Fruit fly (Drosophila melanogaster): ENCODE measurements around the gene CG10681.

CG10681 gene

DNA sequence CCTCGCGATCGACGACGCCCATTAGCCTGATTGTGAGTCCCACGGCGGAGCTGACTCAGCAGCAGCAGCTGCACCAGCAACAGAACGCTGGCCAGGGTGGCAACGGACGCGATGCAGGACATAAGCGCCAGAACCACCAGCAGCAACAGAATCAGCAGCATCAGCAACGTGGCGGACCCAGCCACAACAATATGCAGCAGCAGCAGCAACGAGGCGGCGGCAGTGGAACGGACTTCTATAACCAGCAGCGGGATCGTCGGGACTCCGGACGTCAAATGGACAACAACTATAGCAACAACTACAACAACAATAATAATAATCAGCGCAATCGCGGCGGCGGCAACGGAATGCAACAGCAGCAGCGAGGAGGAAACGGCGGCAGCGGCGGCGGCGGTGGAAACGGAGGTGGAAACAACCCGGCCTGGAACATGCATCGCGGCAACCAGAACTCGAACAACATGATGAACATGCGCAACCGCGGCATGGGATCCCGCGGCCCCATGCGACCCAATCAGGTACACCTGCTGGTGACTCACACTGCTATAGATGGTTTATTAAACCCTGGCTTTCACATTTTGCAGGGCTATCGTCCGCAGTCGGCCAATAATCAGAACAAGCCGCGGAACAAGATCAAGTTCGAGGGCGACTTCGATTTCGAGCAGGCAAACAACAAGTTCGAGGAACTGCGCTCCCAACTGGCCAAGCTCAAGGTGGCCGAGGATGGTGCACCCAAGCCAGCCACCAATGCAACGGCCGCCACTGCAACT, 16.3 kb downstream of the CG10681 start:
- TF ChIP-seq CG8944 (GFP tag; optimal IDR thresholded peaks at IDR 0.05): peak; percentile 16
- TF ChIP-seq H2.0 (GFP tag; IDR thresholded peaks at IDR 0.05): 0 out of 2 replicates have a peak, but pooled peaks have one; percentile 11
- TF ChIP-seq al (GFP tag; IDR thresholded peaks at IDR 0.05): 0 out of 2 replicates have a peak, but pooled peaks have one; percentile 12
- TF ChIP-seq CG31388 (GFP tag; optimal IDR thresholded peaks at IDR 0.05): no peak
- no peak for TF ChIP-seq gt (GFP tag; IDR thresholded peaks at IDR 0.05)
- TF ChIP-seq Nf-YA (GFP tag; IDR thresholded peaks at IDR 0.05): 0 out of 2 replicates have a peak, but pooled peaks have one; percentile 22
- peak; percentile 64 for TF ChIP-seq Ets65A (GFP tag)
- TF ChIP-seq ap (GFP tag; IDR thresholded peaks at IDR 0.05): no peak
- peak in 1 of 2 experiments; percentile 12 for TF ChIP-seq Hr51 (GFP tag; optimal IDR thresholded peaks at IDR 0.05)
- TF ChIP-seq CG11456 (GFP tag; IDR thresholded peaks at IDR 0.05): 0 out of 3 replicates have a peak, but pooled peaks have one; percentile 58
- peak; percentile 21 for TF ChIP-seq sens (GFP tag)
- peak in 1 of 2 experiments; percentile 81 for TF ChIP-seq Dfd (GFP tag; optimal IDR thresholded peaks at IDR 0.05)
- TF ChIP-seq Med (GFP tag): peak; percentile 66
- no peak for TF ChIP-seq Doc2 (GFP tag; IDR thresholded peaks at IDR 0.05)
- no peak for TF ChIP-seq Sox102F (GFP tag; optimal IDR thresholded peaks at IDR 0.05)

DNA sequence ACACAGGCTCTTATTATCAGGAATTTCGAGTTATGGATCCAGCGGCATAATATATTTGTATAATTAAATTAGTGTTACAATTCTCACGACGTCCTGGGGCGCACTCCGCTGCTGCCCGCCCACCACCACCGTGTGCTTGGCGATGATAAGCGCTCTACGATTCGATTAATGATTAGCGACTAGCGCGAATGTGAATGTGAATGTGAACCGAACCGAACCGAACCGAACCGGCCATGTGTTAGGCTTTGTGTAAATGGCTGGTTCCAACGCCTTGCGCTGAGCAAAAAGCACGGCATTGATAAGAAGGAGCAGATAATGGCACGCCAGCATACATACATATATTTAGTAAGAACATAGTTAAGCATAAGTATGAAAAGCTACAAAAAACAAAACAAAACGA, 18.0 kb downstream of the CG10681 start:
- TF ChIP-seq HLH54F (GFP tag; optimal IDR thresholded peaks at IDR 0.05): no peak
- TF ChIP-seq Tbp (GFP tag; optimal IDR thresholded peaks at IDR 0.05): no peak
- no peak for TF ChIP-seq croc (GFP tag; conservative IDR thresholded peaks at IDR 0.05)
- no peak for TF ChIP-seq Fer3 (tag; optimal IDR thresholded peaks at IDR 0.05)
- no peak for TF ChIP-seq Nf-YB (GFP tag; optimal IDR thresholded peaks at IDR 0.05)
- TF ChIP-seq CG30020 (tag; optimal IDR thresholded peaks at IDR 0.05): no peak
- no peak for TF ChIP-seq pan (optimal IDR thresholded peaks at IDR 0.05)
- no peak for TF ChIP-seq pan (GFP tag; optimal IDR thresholded peaks at IDR 0.05 in 1 of 2, IDR thresholded peaks at IDR 0.05 in 1 of 2)
- TF ChIP-seq ems (GFP tag; optimal IDR thresholded peaks at IDR 0.05): no peak
- TF ChIP-seq CG13296 (GFP tag; optimal IDR thresholded peaks at IDR 0.05): no peak
- no peak for TF ChIP-seq emc (GFP tag; optimal IDR thresholded peaks at IDR 0.05)
- no peak for TF ChIP-seq CG11398 (GFP tag; optimal IDR thresholded peaks at IDR 0.05)
- TF ChIP-seq E2f2 (GFP tag; IDR thresholded peaks at IDR 0.05): no peak
- no peak for TF ChIP-seq sd (tag; optimal IDR thresholded peaks at IDR 0.05)
- TF ChIP-seq dpn (GFP tag; optimal IDR thresholded peaks at IDR 0.05): no peak
- TF ChIP-seq stwl (tag; optimal IDR thresholded peaks at IDR 0.05): no peak
- no peak for TF ChIP-seq Abd-B (GFP tag; optimal IDR thresholded peaks at IDR 0.05)
- TF ChIP-seq exex (tag; optimal IDR thresholded peaks at IDR 0.05): peak; percentile 72
- peak; percentile 81 for TF ChIP-seq CG15514 (GFP tag; optimal IDR thresholded peaks at IDR 0.05)
- peak; percentile 50; the same call in 2 of the 3 replicates for TF ChIP-seq CG14050 (GFP tag; IDR thresholded peaks at IDR 0.05)
- TF ChIP-seq HmgZ (tag; optimal IDR thresholded peaks at IDR 0.05): peak; percentile 17
- no peak for TF ChIP-seq Antp (GFP tag; optimal IDR thresholded peaks at IDR 0.05)
- TF ChIP-seq CG14710 (tag; optimal IDR thresholded peaks at IDR 0.05): no peak
- TF ChIP-seq crc (GFP tag; optimal IDR thresholded peaks at IDR 0.05): no peak
- TF ChIP-seq CG34376 (GFP tag; optimal IDR thresholded peaks at IDR 0.05): peak; percentile 62
- TF ChIP-seq sima (GFP tag; optimal IDR thresholded peaks at IDR 0.05): no peak
- TF ChIP-seq Vsx1 (GFP tag; optimal IDR thresholded peaks at IDR 0.05): no peak
- TF ChIP-seq sug (tag; optimal IDR thresholded peaks at IDR 0.05): peak; percentile 67
- peak; percentile 45 for TF ChIP-seq gem (tag; optimal IDR thresholded peaks at IDR 0.05)
- TF ChIP-seq CG6272 (GFP tag; IDR thresholded peaks at IDR 0.05): no peak
- no peak for TF ChIP-seq CG30431 (GFP tag; optimal IDR thresholded peaks at IDR 0.05)
- TF ChIP-seq NC2β (GFP tag; optimal IDR thresholded peaks at IDR 0.05): no peak
- TF ChIP-seq Bgb (GFP tag; IDR thresholded peaks at IDR 0.05; ENCODE audit: partially characterized antibody): no peak
- no peak for TF ChIP-seq al (GFP tag; IDR thresholded peaks at IDR 0.05)
- TF ChIP-seq CG8089 (GFP tag; optimal IDR thresholded peaks at IDR 0.05): no peak
- TF ChIP-seq usp (GFP tag; optimal IDR thresholded peaks at IDR 0.05): no peak
